Worm (Caenorhabditis elegans) whole organism, midembryonic: ENCODE results near the gene F17C11.2.

Experiments
- T22C8.4 ChIP-seq: fragments of 200-800 bp; sonication (Bioruptor generic); IDR thresholded peaks from 2 replicates; pipeline ENCODE4 v1.3.6; 2022; ENCODE audit warnings: missing genetic modification characterization, missing compliant biosample characterization
- cog-1 ChIP-seq: sonication (generic microtip); optimal IDR thresholded peaks from 2 replicates; lab custom pipeline; 2016; ENCODE audit warnings: missing genetic modification characterization, missing compliant biosample characterization
- klf-2 ChIP-seq: fragments of 200-800 bp; sonication (Bioruptor generic); conservative IDR thresholded peaks from 2 replicates; pipeline ENCODE4 v1.3.6; 2022; ENCODE audit warnings: missing genetic modification reagents, missing genetic modification characterization, missing compliant biosample characterization
- ref-1 ChIP-seq: fragments of 200-800 bp; sonication (Bioruptor generic); conservative IDR thresholded peaks from 2 replicates; pipeline ENCODE4 v1.3.6; 2022; ENCODE audit warnings: missing genetic modification reagents, missing genetic modification characterization, missing compliant biosample characterization
- tab-1 ChIP-seq: fragments of 200-800 bp; sonication (Bioruptor generic); IDR thresholded peaks from 2 replicates; pipeline ENCODE4 v1.3.6; 2022; ENCODE audit warnings: missing genetic modification characterization, missing compliant biosample characterization
- ztf-23 ChIP-seq: fragments of 200-800 bp; sonication (Bioruptor generic); IDR thresholded peaks from 2 replicates; pipeline ENCODE4 v1.3.6; 2022; ENCODE audit warnings: missing genetic modification reagents, missing genetic modification characterization, missing compliant biosample characterization
- ztf-29 ChIP-seq: fragments of 200-800 bp; sonication (Bioruptor generic); IDR thresholded peaks from 2 replicates; pipeline ENCODE4 v1.3.6; 2022; ENCODE audit warnings: missing genetic modification reagents, missing genetic modification characterization, missing compliant biosample characterization

ce11 chrV:10923229-10923628 is 24.8 kb upstream of the F17C11.2 start, which contains the start of gene F58B4.7:
- TF ChIP-seq ztf-23 (GFP tag; lab: Robert Waterston, UW) (no peak), tab-1 (GFP tag; lab: Robert Waterston, UW) (no peak), ztf-29 (GFP tag; lab: Robert Waterston, UW) (no peak), klf-2 (no peak), ref-1 (no peak), T22C8.4 (GFP tag; lab: Robert Waterston, UW) (no peak), cog-1 (tag; lab: Kevin White, UChicago) (no peak)
